ENCODE assay signal across 2 worm cellular contexts in the genomic region with DNA sequence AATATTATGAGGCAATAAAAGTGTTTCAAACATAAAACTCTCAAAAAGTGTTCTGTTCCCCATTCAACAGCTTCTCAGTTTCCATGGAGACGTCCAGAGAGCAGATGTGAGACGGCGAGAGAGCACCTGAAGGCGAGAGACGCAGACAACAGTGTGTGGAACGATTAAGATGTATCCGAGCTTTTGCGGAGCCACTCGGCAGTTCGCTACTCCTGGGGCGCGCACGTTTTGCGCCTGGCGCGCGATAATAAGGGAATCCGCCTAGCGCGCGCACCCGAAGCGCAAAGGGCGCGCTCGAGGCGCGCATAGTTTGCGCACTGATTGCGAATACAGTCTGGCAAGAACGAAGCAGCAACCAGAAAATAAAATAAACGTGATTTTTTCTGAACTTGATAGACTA.
TF ChIP-seq lines count a peak whose summit lies in the region.

No protein-coding gene starts in this region.

TF ChIP-seq in whole organism, L4 larva, 104 proteins besides CTCF, POLR2A, EP300 and RAD21:
- TF ChIP-seq set-16 (GFP tag; IDR thresholded peaks at IDR 0.05; lab: Robert Waterston, UW): peak; percentile 76
TF ChIP-seq in whole organism, L4 larva: peak in this region for 1; not testable (repeated sequence) for 103.

TF ChIP-seq in whole organism, young adult, 124 proteins besides CTCF, POLR2A, EP300 and RAD21:
- TF ChIP-seq attf-6 (GFP tag; IDR thresholded peaks at IDR 0.05; lab: Robert Waterston, UW) (peak; percentile 63; the same call in 1 of the 2 replicates), egrh-3 (GFP tag; IDR thresholded peaks at IDR 0.05; lab: Robert Waterston, UW) (peak; percentile 37; the same call in 1 of the 2 replicates)
TF ChIP-seq in whole organism, young adult: peak in this region for 2; not testable (repeated sequence) for 122.
